Fruit fly (Drosophila melanogaster): ENCODE measurements around the gene CG9101.

CG9101 gene

DNA sequence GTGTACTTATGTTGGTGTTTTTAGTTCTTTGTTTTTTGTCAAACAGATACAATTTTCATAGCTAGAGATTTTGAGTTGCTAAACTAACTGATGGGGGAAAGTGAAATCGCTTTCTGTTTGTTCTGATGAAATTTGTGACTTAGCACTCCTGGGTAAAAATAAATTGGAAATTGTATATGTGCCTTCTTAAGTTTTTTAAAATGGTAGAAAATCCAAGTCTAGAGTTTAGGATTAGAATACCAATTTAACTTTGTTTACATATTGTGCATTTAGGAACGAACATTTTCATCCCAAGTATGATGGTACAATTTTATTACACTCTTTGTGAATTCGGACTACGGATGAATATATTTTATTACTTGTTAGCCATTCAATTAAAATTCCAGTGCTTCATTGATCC, at the start of gene CG9101:
CG9101 (minus strand) TSS at position 101 of the 400 bp plus-strand sequence.
- TF ChIP-seq bab1 (GFP tag; optimal IDR thresholded peaks at IDR 0.05), result no peak
- TF ChIP-seq CG14711 (tag; optimal IDR thresholded peaks at IDR 0.05), result no peak
- TF ChIP-seq CG5204 (GFP tag; optimal IDR thresholded peaks at IDR 0.05), result no peak
- TF ChIP-seq Mnt (GFP tag; optimal IDR thresholded peaks at IDR 0.05), result no peak

DNA sequence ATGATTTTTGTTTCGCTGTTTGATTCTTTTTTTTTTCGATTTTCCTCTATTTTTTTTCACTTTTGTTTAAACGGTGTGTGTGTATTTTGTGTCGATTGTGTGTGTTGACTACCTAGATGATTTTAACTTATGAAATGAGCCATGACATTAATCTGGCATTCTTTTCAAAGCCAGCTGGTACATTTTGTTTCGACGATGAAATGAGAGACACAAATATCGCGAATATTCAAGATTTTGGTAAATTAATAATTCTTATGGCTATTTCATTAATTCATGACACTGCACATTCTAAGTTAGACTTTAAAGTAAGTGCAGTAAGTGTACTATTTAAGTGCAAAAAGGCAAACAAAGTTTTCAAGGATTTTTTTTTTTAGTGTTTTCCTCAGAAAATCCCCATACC, 42.6 kb upstream of the CG9101 start, which contains the start of gene CG9106:
CG9106 (minus strand) TSS at position 101 of the 400 bp plus-strand sequence.
- TF ChIP-seq tj (GFP tag; optimal IDR thresholded peaks at IDR 0.05) (no peak), CG7045 (GFP tag; optimal IDR thresholded peaks at IDR 0.05) (no peak), cic (GFP tag; optimal IDR thresholded peaks at IDR 0.05) (no peak), Crg-1 (GFP tag; optimal IDR thresholded peaks at IDR 0.05) (no peak), Clk (GFP tag; optimal IDR thresholded peaks at IDR 0.05) (no peak), CG11617 (GFP tag; optimal IDR thresholded peaks at IDR 0.05) (no peak), kay (GFP tag; ENCODE audit: borderline replicate concordance) (no peak), CG33017 (tag; optimal IDR thresholded peaks at IDR 0.05) (no peak), ovo (GFP tag; optimal IDR thresholded peaks at IDR 0.05) (no peak), CG7101 (tag; optimal IDR thresholded peaks at IDR 0.05) (no peak), CG5204 (GFP tag; optimal IDR thresholded peaks at IDR 0.05) (no peak), Hr96 (GFP tag; optimal IDR thresholded peaks at IDR 0.05) (no peak), toe (GFP tag; optimal IDR thresholded peaks at IDR 0.05) (no peak)

DNA sequence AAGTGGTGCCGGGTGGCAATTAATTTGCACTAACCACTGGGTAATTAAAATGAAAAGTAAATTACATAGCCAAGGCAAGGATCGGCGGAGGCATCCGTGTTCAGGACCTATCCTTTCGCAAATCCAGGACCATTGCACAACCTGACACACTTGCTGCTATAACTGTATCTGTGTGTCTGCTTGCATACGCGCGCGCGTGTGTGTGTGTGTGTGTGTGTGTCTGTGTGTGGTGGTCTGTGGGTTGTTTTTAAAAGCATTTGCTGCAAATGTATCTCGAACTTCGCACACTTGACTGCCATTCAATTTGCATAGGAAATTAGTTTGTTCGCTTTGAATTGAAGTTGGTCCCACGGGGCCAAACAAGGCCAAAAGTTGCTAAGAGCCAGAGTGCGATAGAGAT, 29.6 kb upstream of the CG9101 start:
- no peak for TF ChIP-seq ovo (GFP tag; optimal IDR thresholded peaks at IDR 0.05)
- no peak for TF ChIP-seq Hr96 (GFP tag; optimal IDR thresholded peaks at IDR 0.05)
- no peak for TF ChIP-seq CG11617 (GFP tag; optimal IDR thresholded peaks at IDR 0.05)
- TF ChIP-seq CG7045 (GFP tag; optimal IDR thresholded peaks at IDR 0.05), result no peak
- no peak for TF ChIP-seq CG1620 (GFP tag; optimal IDR thresholded peaks at IDR 0.05)
- no peak for TF ChIP-seq cic (GFP tag; optimal IDR thresholded peaks at IDR 0.05)
- TF ChIP-seq tj (GFP tag; optimal IDR thresholded peaks at IDR 0.05), result no peak
- no peak for TF ChIP-seq CG5204 (GFP tag; optimal IDR thresholded peaks at IDR 0.05)
- TF ChIP-seq bab1 (GFP tag; optimal IDR thresholded peaks at IDR 0.05), result no peak
- no peak for TF ChIP-seq kay (GFP tag; ENCODE audit: borderline replicate concordance)
- no peak for TF ChIP-seq CG7101 (tag; optimal IDR thresholded peaks at IDR 0.05)
- TF ChIP-seq pad (GFP tag; optimal IDR thresholded peaks at IDR 0.05), result no peak
- no peak for TF ChIP-seq Crg-1 (GFP tag; optimal IDR thresholded peaks at IDR 0.05)

DNA sequence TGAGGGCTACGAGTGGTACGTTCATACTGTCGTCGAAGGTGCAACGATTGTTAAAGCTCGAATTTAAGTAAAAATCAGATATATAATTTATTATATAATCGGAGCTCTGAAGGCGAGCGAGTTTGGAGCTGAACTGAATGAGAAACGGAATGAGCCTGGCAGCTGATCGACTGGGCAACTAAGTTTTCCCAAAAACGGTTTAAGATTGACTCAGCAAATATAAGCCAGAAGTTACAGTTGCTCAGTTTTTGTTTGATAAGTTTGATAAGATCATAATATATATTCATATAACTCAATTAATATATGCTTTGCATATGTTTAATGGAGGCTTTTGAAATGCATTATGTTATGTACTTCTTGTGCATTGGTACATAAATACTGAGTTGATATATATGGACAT, 15.1 kb upstream of the CG9101 start, which contains the start of gene PPYR1:
PPYR1 (minus strand) TSS at position 101 of the 400 bp plus-strand sequence.
- no peak for TF ChIP-seq ovo (GFP tag; optimal IDR thresholded peaks at IDR 0.05)
- no peak for TF ChIP-seq cnc (optimal IDR thresholded peaks at IDR 0.05)
- no peak for TF ChIP-seq CG7045 (GFP tag; optimal IDR thresholded peaks at IDR 0.05)

DNA sequence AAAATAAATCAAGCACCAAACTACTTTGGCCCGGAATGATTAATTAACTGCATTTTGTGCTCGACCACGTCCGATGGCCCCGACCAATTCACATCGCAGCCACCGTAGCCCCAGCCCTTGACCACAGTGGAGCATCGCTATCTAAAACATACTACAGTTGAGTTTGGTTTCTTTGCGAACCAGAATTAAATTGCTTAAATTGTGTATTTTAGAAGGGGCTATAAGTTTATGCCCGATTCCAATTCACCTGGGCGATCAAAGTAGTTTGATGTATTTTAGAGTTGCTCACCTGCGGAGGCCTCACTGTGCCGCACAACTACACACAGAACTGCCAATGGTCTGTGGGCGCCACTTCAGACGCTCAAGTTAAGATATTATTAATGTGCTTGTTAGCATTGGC, 5.6 kb upstream of the CG9101 start:
- TF ChIP-seq bab1 (GFP tag; optimal IDR thresholded peaks at IDR 0.05), result no peak
- TF ChIP-seq cnc (optimal IDR thresholded peaks at IDR 0.05), result no peak
- no peak for TF ChIP-seq toe (GFP tag; optimal IDR thresholded peaks at IDR 0.05)
- TF ChIP-seq ovo (GFP tag; optimal IDR thresholded peaks at IDR 0.05), result no peak
- no peak for TF ChIP-seq CG11617 (GFP tag; optimal IDR thresholded peaks at IDR 0.05)
- TF ChIP-seq CG7045 (GFP tag; optimal IDR thresholded peaks at IDR 0.05), result no peak
- no peak for TF ChIP-seq CG14711 (tag; optimal IDR thresholded peaks at IDR 0.05)
- TF ChIP-seq tj (GFP tag; optimal IDR thresholded peaks at IDR 0.05), result no peak
- no peak for TF ChIP-seq CG5204 (GFP tag; optimal IDR thresholded peaks at IDR 0.05)
- TF ChIP-seq kay (GFP tag; ENCODE audit: borderline replicate concordance), result no peak
- no peak for TF ChIP-seq CG12768 (GFP tag; optimal IDR thresholded peaks at IDR 0.05)
- TF ChIP-seq cic (GFP tag; optimal IDR thresholded peaks at IDR 0.05), result no peak
- TF ChIP-seq CG33017 (tag; optimal IDR thresholded peaks at IDR 0.05), result no peak

DNA sequence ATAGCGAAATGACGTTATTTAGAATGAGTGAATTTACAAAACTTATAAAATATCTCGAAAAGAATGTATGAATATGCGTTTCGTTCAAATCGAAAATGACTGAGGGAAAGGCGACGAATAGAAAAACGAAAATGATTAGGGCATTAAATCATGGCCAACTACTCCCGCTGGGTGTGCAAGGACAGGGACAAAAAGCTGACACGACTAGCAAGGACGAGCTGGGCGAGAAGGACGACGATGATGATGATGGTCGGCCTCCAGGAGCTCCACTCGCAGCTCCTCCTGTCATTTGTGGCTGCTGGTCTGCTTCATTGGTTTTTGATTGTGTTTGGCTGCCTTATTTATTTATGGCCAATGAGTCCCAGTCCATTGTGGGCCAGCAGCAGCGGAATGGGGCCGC, 6.2 kb downstream of the CG9101 start, which contains the start of gene CG43076:
CG43076 (minus strand) TSS at position 101 of the 400 bp plus-strand sequence.
- TF ChIP-seq Mnt (GFP tag; optimal IDR thresholded peaks at IDR 0.05), result no peak
- no peak for TF ChIP-seq CG33017 (tag; optimal IDR thresholded peaks at IDR 0.05)
- TF ChIP-seq CG7045 (GFP tag; optimal IDR thresholded peaks at IDR 0.05), result no peak
- TF ChIP-seq cic (GFP tag; optimal IDR thresholded peaks at IDR 0.05), result no peak
- no peak for TF ChIP-seq cnc (optimal IDR thresholded peaks at IDR 0.05)
- no peak for TF ChIP-seq Hr96 (GFP tag; optimal IDR thresholded peaks at IDR 0.05)
- TF ChIP-seq CG11617 (GFP tag; optimal IDR thresholded peaks at IDR 0.05), result no peak
- no peak for TF ChIP-seq kay (GFP tag; ENCODE audit: borderline replicate concordance)
- TF ChIP-seq Crg-1 (GFP tag; optimal IDR thresholded peaks at IDR 0.05), result no peak
- no peak for TF ChIP-seq tj (GFP tag; optimal IDR thresholded peaks at IDR 0.05)
- no peak for TF ChIP-seq Clk (GFP tag; optimal IDR thresholded peaks at IDR 0.05)
- TF ChIP-seq pad (GFP tag; optimal IDR thresholded peaks at IDR 0.05), result no peak
- no peak for TF ChIP-seq CG5204 (GFP tag; optimal IDR thresholded peaks at IDR 0.05)
- TF ChIP-seq CG14711 (tag; optimal IDR thresholded peaks at IDR 0.05), result no peak
- no peak for TF ChIP-seq CG7101 (tag; optimal IDR thresholded peaks at IDR 0.05)
- no peak for TF ChIP-seq toe (GFP tag; optimal IDR thresholded peaks at IDR 0.05)
- no peak for TF ChIP-seq CG12768 (GFP tag; optimal IDR thresholded peaks at IDR 0.05)
- TF ChIP-seq bab1 (GFP tag; optimal IDR thresholded peaks at IDR 0.05), result no peak
- no peak for TF ChIP-seq CG1620 (GFP tag; optimal IDR thresholded peaks at IDR 0.05)

DNA sequence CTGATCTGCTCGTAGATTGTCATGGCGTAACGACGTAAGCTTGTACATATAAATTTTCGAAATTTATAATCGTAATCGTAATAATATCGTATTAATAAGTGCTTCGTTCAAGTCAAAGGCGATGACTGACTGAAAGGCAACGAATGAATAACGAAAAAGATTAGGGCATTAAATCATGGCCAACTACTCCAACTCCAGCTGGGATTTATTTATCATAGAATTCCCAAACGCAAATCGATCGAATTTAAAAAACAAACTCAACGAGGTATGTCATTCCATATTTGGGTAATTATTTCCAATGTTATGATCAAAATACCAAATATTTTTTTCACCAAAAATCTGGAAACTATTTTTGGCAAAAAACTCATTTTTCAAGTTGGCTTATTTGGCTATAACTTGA, 8.6 kb downstream of the CG9101 start, which contains the start of gene CG43075:
CG43075 (minus strand) TSS at position 101 of the 400 bp plus-strand sequence.
- no peak for TF ChIP-seq kay (GFP tag; ENCODE audit: borderline replicate concordance)
- no peak for TF ChIP-seq Hr96 (GFP tag; optimal IDR thresholded peaks at IDR 0.05)
- TF ChIP-seq ovo (GFP tag; optimal IDR thresholded peaks at IDR 0.05), result no peak
- no peak for TF ChIP-seq tj (GFP tag; optimal IDR thresholded peaks at IDR 0.05)
- no peak for TF ChIP-seq CG12768 (GFP tag; optimal IDR thresholded peaks at IDR 0.05)
- TF ChIP-seq CG33017 (tag; optimal IDR thresholded peaks at IDR 0.05), result no peak

All from whole organism, adult.